Fruit fly (Drosophila melanogaster) whole organism, prepupa: ENCODE results near the gene Dpy-30L1.

ENCODE experiments used
- Blimp-1 ChIP-seq: fragments of 200-800 bp; sonication (Bioruptor generic); optimal IDR thresholded peaks from 3 replicates; lab custom pipeline; 2017; ENCODE audit warnings: missing biosample characterization, missing genetic modification characterization, mild to moderate bottlenecking, moderate library complexity, missing genetic modification reagents
- CG10631 ChIP-seq: fragments of 200-800 bp; sonication (Bioruptor generic); optimal IDR thresholded peaks from 2 replicates; lab custom pipeline; 2016; ENCODE audit warnings: missing biosample characterization, missing genetic modification characterization
- CG10669 ChIP-seq: fragments of 200-800 bp; sonication (Bioruptor generic); optimal IDR thresholded peaks from 3 replicates; lab custom pipeline; 2018; ENCODE audit warnings: missing biosample characterization, mild to moderate bottlenecking, missing genetic modification characterization, moderate library complexity
- CG11294 ChIP-seq: fragments of 200-800 bp; sonication (Bioruptor generic); IDR thresholded peaks from 2 replicates; pipeline ENCODE4 v1.3.6; 2022; ENCODE audit warnings: missing biosample characterization, missing genetic modification characterization
- CG11762 ChIP-seq: fragments of 200-800 bp; sonication (Bioruptor generic); optimal IDR thresholded peaks from 3 replicates; lab custom pipeline; 2016; ENCODE audit warnings: missing biosample characterization, missing genetic modification characterization; ENCODE audit not compliant: insufficient read depth
- CG11902 ChIP-seq: fragments of 200-800 bp; sonication (Bioruptor generic); optimal IDR thresholded peaks from 3 replicates; lab custom pipeline; 2016; ENCODE audit warnings: missing biosample characterization, missing genetic modification characterization
- CG1621 ChIP-seq: fragments of 200-800 bp; sonication (Bioruptor generic); optimal IDR thresholded peaks from 3 replicates; lab custom pipeline; 2018; ENCODE audit warnings: missing biosample characterization, mild to moderate bottlenecking, missing genetic modification characterization
- CG16779 ChIP-seq: fragments of 200-800 bp; sonication (Bioruptor generic); optimal IDR thresholded peaks from 3 replicates; lab custom pipeline; 2017; ENCODE audit warnings: missing biosample characterization, mild to moderate bottlenecking, missing genetic modification characterization
- CG3032 ChIP-seq: fragments of 200-800 bp; optimal IDR thresholded peaks from 2 replicates; lab custom pipeline; 2019; ENCODE audit warnings: missing biosample characterization, mild to moderate bottlenecking, missing genetic modification characterization, moderate library complexity
- CG31627 ChIP-seq: fragments of 200-800 bp; sonication (Bioruptor generic); optimal IDR thresholded peaks from 3 replicates; lab custom pipeline; 2016; ENCODE audit warnings: missing biosample characterization, missing genetic modification characterization
- CG32006 ChIP-seq: fragments of 200-800 bp; sonication (Bioruptor generic); optimal IDR thresholded peaks from 3 replicates; lab custom pipeline; 2017; ENCODE audit warnings: missing biosample characterization, mild to moderate bottlenecking, missing genetic modification characterization
- CG34406 ChIP-seq: fragments of 200-800 bp; sonication (Bioruptor generic); optimal IDR thresholded peaks from 3 replicates; lab custom pipeline; 2016; ENCODE audit warnings: missing biosample characterization, missing genetic modification characterization
- CG3919 ChIP-seq: fragments of 200-800 bp; sonication (Bioruptor generic); optimal IDR thresholded peaks from 3 replicates; lab custom pipeline; 2016; ENCODE audit warnings: missing biosample characterization, missing genetic modification characterization
- CG6163 ChIP-seq: fragments of 200-800 bp; sonication (Bioruptor generic); IDR thresholded peaks from 3 replicates; pipeline ENCODE4 v1.3.6; 2022; ENCODE audit warnings: missing biosample characterization, missing genetic modification characterization
- CG6792 ChIP-seq: fragments of 200-800 bp; sonication (Bioruptor generic); optimal IDR thresholded peaks from 3 replicates; lab custom pipeline; 2016; ENCODE audit warnings: missing biosample characterization, missing genetic modification characterization
- CG6808 ChIP-seq: fragments of 200-800 bp; sonication (Bioruptor generic); optimal IDR thresholded peaks from 3 replicates; lab custom pipeline; 2017; ENCODE audit warnings: missing biosample characterization, missing genetic modification characterization, mild to moderate bottlenecking, moderate library complexity, missing genetic modification reagents
- CG6854 ChIP-seq: fragments of 200-800 bp; sonication (Bioruptor generic); optimal IDR thresholded peaks from 2 replicates; lab custom pipeline; 2017; ENCODE audit warnings: missing biosample characterization, mild to moderate bottlenecking, missing genetic modification characterization
- CG7368 ChIP-seq: fragments of 200-800 bp; sonication (Bioruptor generic); optimal IDR thresholded peaks from 3 replicates; lab custom pipeline; 2016; ENCODE audit warnings: missing biosample characterization, missing genetic modification characterization
- CG8119 ChIP-seq: fragments of 200-800 bp; sonication (Bioruptor generic); IDR thresholded peaks from 3 replicates; pipeline ENCODE4 v1.3.6; 2022; ENCODE audit warnings: missing biosample characterization, missing genetic modification characterization
- CG8319 ChIP-seq: fragments of 200-800 bp; sonication (Bioruptor generic); optimal IDR thresholded peaks from 3 replicates; lab custom pipeline; 2016; ENCODE audit warnings: missing biosample characterization, missing genetic modification characterization
- CG8632 ChIP-seq: fragments of 200-800 bp; sonication (Bioruptor generic); optimal IDR thresholded peaks from 3 replicates; lab custom pipeline; 2016; ENCODE audit warnings: missing biosample characterization, missing genetic modification characterization
- CG9139 ChIP-seq: fragments of 200-800 bp; sonication (Bioruptor generic); optimal IDR thresholded peaks from 3 replicates; lab custom pipeline; 2017; ENCODE audit warnings: missing biosample characterization, mild to moderate bottlenecking, missing genetic modification characterization
- Eip78C ChIP-seq: fragments of 200-800 bp; sonication (Bioruptor generic); peaks from one replicate; lab custom pipeline; 2016; ENCODE audit warnings: missing biosample characterization, missing genetic modification characterization
- Ets96B ChIP-seq: fragments of 200-800 bp; optimal IDR thresholded peaks from 2 replicates; lab custom pipeline; 2019; ENCODE audit warnings: missing biosample characterization, mild to moderate bottlenecking, missing genetic modification characterization, moderate library complexity
- Gug ChIP-seq: fragments of 200-800 bp; sonication (Bioruptor generic); IDR thresholded peaks from 2 replicates; pipeline ENCODE4 v1.3.6; 2022; ENCODE audit warnings: missing biosample characterization, missing genetic modification characterization
- Lpt ChIP-seq: fragments of 200-800 bp; sonication (Bioruptor generic); optimal IDR thresholded peaks from 3 replicates; lab custom pipeline; 2016; ENCODE audit warnings: missing biosample characterization, missing genetic modification characterization
- OdsH ChIP-seq: fragments of 200-800 bp; sonication (Bioruptor generic); optimal IDR thresholded peaks from 3 replicates; lab custom pipeline; 2016; ENCODE audit warnings: missing biosample characterization, missing genetic modification characterization
- Smox ChIP-seq: fragments of 200-800 bp; sonication (Bioruptor generic); optimal IDR thresholded peaks from 3 replicates; lab custom pipeline; 2016; ENCODE audit warnings: missing biosample characterization, missing genetic modification characterization
- Sox102F ChIP-seq: fragments of 200-800 bp; sonication (Bioruptor generic); optimal IDR thresholded peaks from 2 replicates; lab custom pipeline; 2016; ENCODE audit warnings: missing biosample characterization, mild to moderate bottlenecking, missing genetic modification characterization
- Sox14 ChIP-seq: fragments of 200-800 bp; sonication (Bioruptor generic); optimal IDR thresholded peaks from 3 replicates; lab custom pipeline; 2016; ENCODE audit warnings: missing biosample characterization, missing genetic modification characterization
- Sox15 ChIP-seq: fragments of 200-800 bp; sonication (Bioruptor generic); optimal IDR thresholded peaks from 3 replicates; lab custom pipeline; 2016; ENCODE audit warnings: missing biosample characterization, missing genetic modification characterization
- acj6 ChIP-seq: fragments of 200-800 bp; sonication (Bioruptor generic); optimal IDR thresholded peaks from 3 replicates; lab custom pipeline; 2016; ENCODE audit warnings: missing biosample characterization, missing genetic modification characterization
- cyc ChIP-seq: fragments of 200-800 bp; sonication (Bioruptor generic); optimal IDR thresholded peaks from 3 replicates; lab custom pipeline; 2016; ENCODE audit warnings: missing biosample characterization, missing genetic modification characterization
- dac ChIP-seq: fragments of 200-800 bp; sonication (Bioruptor generic); optimal IDR thresholded peaks from 2 replicates; lab custom pipeline; 2017; ENCODE audit warnings: missing biosample characterization, mild to moderate bottlenecking, missing genetic modification characterization
- dsx ChIP-seq: fragments of 200-800 bp; optimal IDR thresholded peaks from 3 replicates; lab custom pipeline; 2019; ENCODE audit warnings: missing biosample characterization, mild to moderate bottlenecking, missing genetic modification characterization, moderate library complexity; ENCODE audit not compliant: poor library complexity, severe bottlenecking
- eg ChIP-seq: fragments of 200-800 bp; sonication (Bioruptor generic); IDR thresholded peaks from 3 replicates; pipeline ENCODE4 v1.3.6; 2022; ENCODE audit warnings: missing biosample characterization, missing genetic modification characterization
- esn ChIP-seq: fragments of 200-800 bp; sonication (Bioruptor generic); optimal IDR thresholded peaks from 2 replicates; lab custom pipeline; 2016; ENCODE audit warnings: missing biosample characterization, mild to moderate bottlenecking, missing genetic modification characterization, moderate library complexity
- fd85E ChIP-seq: fragments of 200-800 bp; sonication (Bioruptor generic); optimal IDR thresholded peaks from 3 replicates; lab custom pipeline; 2016; ENCODE audit warnings: missing biosample characterization, missing genetic modification characterization
- fkh ChIP-seq: fragments of 200-800 bp; sonication (Bioruptor generic); optimal IDR thresholded peaks from 3 replicates; lab custom pipeline; 2017; ENCODE audit warnings: missing biosample characterization, mild to moderate bottlenecking, missing genetic modification characterization, moderate library complexity
- lz ChIP-seq: fragments of 200-800 bp; sonication (Bioruptor generic); optimal IDR thresholded peaks from 3 replicates; lab custom pipeline; 2016; ENCODE audit warnings: missing biosample characterization, missing genetic modification characterization
- net ChIP-seq: fragments of 200-800 bp; sonication (Bioruptor generic); optimal IDR thresholded peaks from 3 replicates; lab custom pipeline; 2016; ENCODE audit warnings: missing biosample characterization, missing genetic modification characterization
- pdm3 ChIP-seq: fragments of 200-800 bp; sonication (Bioruptor generic); optimal IDR thresholded peaks from 3 replicates; lab custom pipeline; 2016; ENCODE audit warnings: missing biosample characterization, missing genetic modification characterization
- spab ChIP-seq: fragments of 200-800 bp; sonication (Bioruptor generic); optimal IDR thresholded peaks from 2 replicates; lab custom pipeline; 2017; ENCODE audit warnings: missing biosample characterization, mild to moderate bottlenecking, missing genetic modification characterization, missing genetic modification reagents
- svp ChIP-seq: fragments of 200-800 bp; sonication (Bioruptor generic); peaks from one replicate; lab custom pipeline; 2016; ENCODE audit warnings: missing biosample characterization, missing genetic modification characterization
- topi ChIP-seq: fragments of 200-800 bp; sonication (Bioruptor generic); optimal IDR thresholded peaks from 3 replicates; lab custom pipeline; 2016; ENCODE audit warnings: missing biosample characterization, missing genetic modification characterization
- vri ChIP-seq: fragments of 200-800 bp; sonication (Bioruptor generic); optimal IDR thresholded peaks from 3 replicates; lab custom pipeline; 2016; ENCODE audit warnings: missing biosample characterization, mild to moderate bottlenecking, missing genetic modification characterization

Dpy-30L1 gene

DNA sequence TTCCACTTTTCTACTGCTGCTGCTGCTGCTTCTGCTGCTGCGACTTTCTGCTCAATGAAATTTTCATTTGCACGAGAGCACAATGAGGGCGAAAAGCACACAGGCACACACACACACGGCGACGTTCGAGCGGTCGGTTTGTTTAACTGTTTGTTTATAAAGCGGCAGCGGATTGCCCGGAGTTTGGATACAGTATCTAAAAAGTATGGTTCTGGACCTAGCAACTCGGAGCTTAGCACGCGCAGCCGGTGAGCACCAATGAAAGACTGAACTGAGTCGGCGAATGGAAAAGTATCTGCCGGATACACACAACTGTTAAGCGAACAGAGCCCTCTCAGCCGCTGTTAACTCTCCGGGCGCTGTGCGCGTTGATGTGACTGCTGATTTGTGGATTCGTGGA, 23.6 kb downstream of the Dpy-30L1 start, which contains the start of gene CG17124 (continued):
- TF ChIP-seq CG34406 (GFP tag; lab: Kevin White, UChicago), result no peak
- no peak for TF ChIP-seq vri (GFP tag; lab: Kevin White, UChicago)
- TF ChIP-seq Smox (GFP tag; lab: Kevin White, UChicago), result no peak
- no peak for TF ChIP-seq CG11294 (GFP tag; lab: Robert Waterston, UW)
- TF ChIP-seq dac, result no peak
- TF ChIP-seq fd85E, result no peak
- no peak for TF ChIP-seq pdm3 (GFP tag; lab: Kevin White, UChicago)
- peak; percentile 74; the same call in 2 of the 3 replicates for TF ChIP-seq eg (GFP tag; lab: Robert Waterston, UW)

DNA sequence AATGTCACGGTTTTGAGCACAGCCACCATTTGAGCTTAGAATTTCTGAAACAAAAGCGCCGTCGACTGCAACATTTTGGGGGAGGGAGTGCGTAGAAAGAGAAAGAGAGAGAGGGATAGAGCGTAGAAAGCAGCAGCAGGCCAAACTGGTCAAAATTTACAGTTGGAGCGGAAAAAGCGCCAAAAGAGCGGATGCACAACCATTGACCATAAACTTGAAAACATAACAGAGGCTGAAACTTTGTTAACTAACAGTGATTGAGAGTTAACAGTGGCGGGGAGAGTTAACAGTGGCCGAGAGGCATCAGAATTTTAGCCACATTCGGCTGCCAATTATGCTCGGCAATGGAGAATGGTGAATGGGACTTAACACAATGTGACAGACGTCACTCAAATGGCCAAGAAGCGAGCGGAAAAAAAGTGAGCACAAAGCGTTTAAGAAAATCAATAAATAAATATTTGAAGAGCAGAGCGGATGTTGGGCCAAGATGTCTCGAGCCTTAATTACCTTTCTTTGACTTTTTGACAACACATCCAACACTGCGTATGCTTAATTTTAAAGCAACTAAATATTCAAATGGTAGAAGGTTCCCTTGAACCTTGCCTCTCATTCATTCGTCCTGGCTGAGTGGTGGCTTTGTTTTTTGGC, 24.7 kb downstream of the Dpy-30L1 start:
- TF ChIP-seq dsx (peak; percentile 33), Smox (GFP tag; lab: Kevin White, UChicago) (no peak), Eip78C (GFP tag; lab: Kevin White, UChicago) (peak; percentile 29), CG11902 (GFP tag; lab: Kevin White, UChicago) (no peak)

DNA sequence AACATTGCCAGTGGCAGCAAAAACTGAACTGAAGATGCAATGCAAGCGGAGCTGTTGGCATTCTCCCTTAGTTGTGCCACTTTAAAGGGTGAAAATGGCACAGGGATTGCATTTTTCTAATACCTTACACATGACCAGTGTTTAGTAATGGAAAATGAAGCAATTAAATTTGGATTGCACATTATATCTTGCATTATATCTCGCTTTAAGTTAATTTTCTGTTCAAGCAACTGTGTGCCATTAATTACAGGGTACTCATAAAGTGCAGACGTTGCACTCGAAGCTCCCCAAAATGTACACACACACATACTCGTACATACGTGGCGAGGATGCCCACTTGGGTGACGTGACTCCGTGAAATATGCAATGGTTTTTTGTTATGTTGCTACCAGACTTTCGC, 27.2 kb downstream of the Dpy-30L1 start:
- peak; percentile 11 for TF ChIP-seq dsx
- peak; percentile 53 for TF ChIP-seq CG10631 (GFP tag; lab: Kevin White, UChicago)
- peak; percentile 49 for TF ChIP-seq lz (GFP tag; lab: Kevin White, UChicago)
- no peak for TF ChIP-seq CG6808 (GFP tag; lab: Kevin White, UChicago)
- peak; percentile 52 for TF ChIP-seq CG6792 (GFP tag; lab: Kevin White, UChicago)
- peak; percentile 56 for TF ChIP-seq CG3919 (GFP tag; lab: Kevin White, UChicago)
- TF ChIP-seq svp, result peak; percentile 69
- peak; percentile 46 for TF ChIP-seq esn (GFP tag; lab: Kevin White, UChicago)
- TF ChIP-seq Gug (GFP tag; lab: Robert Waterston, UW), result no peak
- TF ChIP-seq OdsH (GFP tag; lab: Kevin White, UChicago), result peak; percentile 37
- peak; percentile 51 for TF ChIP-seq CG31627 (GFP tag; lab: Kevin White, UChicago)
- no peak for TF ChIP-seq Lpt (GFP tag; lab: Kevin White, UChicago)
- peak; percentile 50 for TF ChIP-seq CG34406 (GFP tag; lab: Kevin White, UChicago)
- TF ChIP-seq CG6163, result peak; percentile 71
- TF ChIP-seq cyc (GFP tag; lab: Kevin White, UChicago), result peak; percentile 51
- no peak for TF ChIP-seq fd85E
- TF ChIP-seq CG10669, result peak; percentile 63
- no peak for TF ChIP-seq fkh (GFP tag; lab: Kevin White, UChicago)
- TF ChIP-seq spab (GFP tag; lab: Kevin White, UChicago), result no peak
- peak; percentile 49 for TF ChIP-seq Smox (GFP tag; lab: Kevin White, UChicago)
- no peak for TF ChIP-seq eg (GFP tag; lab: Robert Waterston, UW)
- no peak for TF ChIP-seq dac
- TF ChIP-seq CG8119, result no peak
- TF ChIP-seq CG7368 (GFP tag; lab: Kevin White, UChicago), result peak; percentile 21
- peak; percentile 42 for TF ChIP-seq CG8632 (GFP tag; lab: Kevin White, UChicago)
- TF ChIP-seq Sox102F (GFP tag; lab: Kevin White, UChicago), result peak; percentile 41
- peak; percentile 45 for TF ChIP-seq topi (GFP tag; lab: Kevin White, UChicago)
- peak; percentile 32 for TF ChIP-seq CG1621 (tag; lab: Kevin White, UChicago)
- TF ChIP-seq vri (GFP tag; lab: Kevin White, UChicago), result no peak
- TF ChIP-seq CG3032 (tag; lab: Kevin White, UChicago), result peak; percentile 38
- no peak for TF ChIP-seq CG16779 (tag; lab: Kevin White, UChicago)
- peak; percentile 3 for TF ChIP-seq CG11902 (GFP tag; lab: Kevin White, UChicago)
- peak; percentile 20 for TF ChIP-seq Sox15 (GFP tag; lab: Kevin White, UChicago)
- TF ChIP-seq CG8319 (GFP tag; lab: Kevin White, UChicago), result peak; percentile 29
- no peak for TF ChIP-seq Blimp-1 (GFP tag; lab: Kevin White, UChicago)
- TF ChIP-seq CG6854 (GFP tag; lab: Kevin White, UChicago), result no peak
- TF ChIP-seq CG32006 (GFP tag; lab: Kevin White, UChicago), result peak; percentile 57
- TF ChIP-seq CG11762 (GFP tag; lab: Kevin White, UChicago), result no peak
- TF ChIP-seq Ets96B, result peak; percentile 61
- no peak for TF ChIP-seq CG9139 (GFP tag; lab: Kevin White, UChicago)
- TF ChIP-seq net, result no peak
- TF ChIP-seq Eip78C (GFP tag; lab: Kevin White, UChicago), result peak; percentile 83
- TF ChIP-seq acj6 (GFP tag; lab: Kevin White, UChicago), result peak; percentile 61
- TF ChIP-seq Sox14 (GFP tag; lab: Kevin White, UChicago), result peak; percentile 51
